Fruit fly (Drosophila melanogaster): Measurements from ENCODE around the gene TpnC73F.

TpnC73F gene

dm6 chr3L:17003251-17004171 is 42.4 kb upstream of the TpnC73F start (continued):
- TF ChIP-seq lola (GFP tag; optimal IDR thresholded peaks at IDR 0.05) (no peak), CG4424 (GFP tag; optimal IDR thresholded peaks at IDR 0.05) (no peak), E2f1 (GFP tag; IDR thresholded peaks at IDR 0.05) (0 out of 2 replicates have a peak, but pooled peaks have one; percentile 8), ase (GFP tag; IDR thresholded peaks at IDR 0.05) (0 out of 3 replicates have a peak, but pooled peaks have one; percentile 28), Vsx1 (GFP tag; optimal IDR thresholded peaks at IDR 0.05) (peak; percentile 84), CG8944 (GFP tag; optimal IDR thresholded peaks at IDR 0.05) (no peak), Hr3 (GFP tag; optimal IDR thresholded peaks at IDR 0.05) (no peak), CG3726 (GFP tag; IDR thresholded peaks at IDR 0.05) (0 out of 3 replicates have a peak, but pooled peaks have one; percentile 48), CG12769 (tag; optimal IDR thresholded peaks at IDR 0.05) (peak; percentile 77), HHEX (GFP tag; optimal IDR thresholded peaks at IDR 0.05) (peak; percentile 15), CG17359 (tag; optimal IDR thresholded peaks at IDR 0.05) (no peak), nerfin-2 (GFP tag; IDR thresholded peaks at IDR 0.05; ENCODE audit: partially characterized antibody) (no peak), CG12299 (tag; optimal IDR thresholded peaks at IDR 0.05) (peak; percentile 11), CG31388 (GFP tag; optimal IDR thresholded peaks at IDR 0.05) (no peak), cg (GFP tag; optimal IDR thresholded peaks at IDR 0.05) (peak; percentile 13), z (GFP tag; IDR thresholded peaks at IDR 0.05) (0 out of 3 replicates have a peak, but pooled peaks have one; percentile 33), dimm (GFP tag; IDR thresholded peaks at IDR 0.05) (no peak), CG32532 (GFP tag; IDR thresholded peaks at IDR 0.05) (no peak), CG2129 (GFP tag; IDR thresholded peaks at IDR 0.05; ENCODE audit: partially characterized antibody) (no peak), CG10543 (GFP tag; optimal IDR thresholded peaks at IDR 0.05) (peak; percentile 95), chm (GFP tag; IDR thresholded peaks at IDR 0.05) (0 out of 2 replicates have a peak, but pooled peaks have one; percentile 19), lab (GFP tag; optimal IDR thresholded peaks at IDR 0.05) (peak; percentile 81), Drgx (GFP tag; IDR thresholded peaks at IDR 0.05) (no peak), Hmr (GFP tag; optimal IDR thresholded peaks at IDR 0.05) (peak; percentile 58), vvl (GFP tag; IDR thresholded peaks at IDR 0.05) (peak; percentile 46; the same call in 1 of the 2 replicates), Fer1 (GFP tag; optimal IDR thresholded peaks at IDR 0.05) (peak; percentile 42), CG6683 (GFP tag; optimal IDR thresholded peaks at IDR 0.05) (peak; percentile 7), D19B (GFP tag; optimal IDR thresholded peaks at IDR 0.05) (peak; percentile 40), vnd (GFP tag; IDR thresholded peaks at IDR 0.05; ENCODE audit: partially characterized antibody) (peak; percentile 69; the same call in 2 of the 3 replicates), sd (tag; optimal IDR thresholded peaks at IDR 0.05) (peak; percentile 52), lmd (GFP tag; IDR thresholded peaks at IDR 0.05) (0 out of 2 replicates have a peak, but pooled peaks have one; percentile 10), schlank (tag; optimal IDR thresholded peaks at IDR 0.05) (peak; percentile 7), gem (tag; optimal IDR thresholded peaks at IDR 0.05) (peak; percentile 16), Blimp-1 (GFP tag; optimal IDR thresholded peaks at IDR 0.05) (peak; percentile 7), CG2202 (tag; optimal IDR thresholded peaks at IDR 0.05) (no peak), HLH3B (GFP tag; IDR thresholded peaks at IDR 0.05) (0 out of 2 replicates have a peak, but pooled peaks have one; percentile 15), chinmo (GFP tag; IDR thresholded peaks at IDR 0.05; ENCODE audit: partially characterized antibody) (peak; percentile 91; the same call in 2 of the 4 replicates), Sry-β (GFP tag; optimal IDR thresholded peaks at IDR 0.05) (no peak), Adf1 (GFP tag; IDR thresholded peaks at IDR 0.05) (peak; percentile 31; the same call in 1 of the 2 replicates), vfl (GFP tag; optimal IDR thresholded peaks at IDR 0.05) (no peak), CG2678 (tag; optimal IDR thresholded peaks at IDR 0.05) (peak; percentile 8), CG31224 (GFP tag; IDR thresholded peaks at IDR 0.05) (peak; percentile 5; the same call in 1 of the 2 replicates), CG11695 (GFP tag; IDR thresholded peaks at IDR 0.05) (peak; percentile 33; the same call in 2 of the 3 replicates), p53 (GFP tag; optimal IDR thresholded peaks at IDR 0.05) (no peak), CG12391 (tag; optimal IDR thresholded peaks at IDR 0.05) (no peak), CG11696 (GFP tag; IDR thresholded peaks at IDR 0.05) (0 out of 2 replicates have a peak, but pooled peaks have one; percentile 32)
